Fruit fly (Drosophila melanogaster): ENCODE results near the gene CG14658.

DNA sequence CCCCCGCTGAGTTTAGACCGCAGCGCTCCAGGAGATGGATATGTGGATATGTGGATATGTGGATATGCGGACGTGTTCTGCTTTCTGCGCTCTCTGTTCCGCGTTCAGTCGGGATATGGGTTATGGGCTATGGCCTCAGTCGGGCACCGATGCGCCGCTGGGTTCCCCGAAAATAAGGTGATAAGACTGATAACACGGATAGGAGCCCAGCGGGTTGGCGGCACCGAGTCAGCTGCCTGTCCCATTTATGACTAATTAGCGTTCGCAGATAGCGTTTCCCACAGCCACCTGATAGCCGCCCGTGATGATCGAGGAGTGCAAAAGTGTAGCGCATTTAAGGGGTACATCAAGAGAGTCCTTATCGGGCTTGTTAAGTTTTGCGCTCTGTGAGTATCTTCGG is 35.8 kb upstream of the CG14658 start:
- TF ChIP-seq tai (GFP tag; optimal IDR thresholded peaks at IDR 0.05) = no peak
- no peak for TF ChIP-seq dl (GFP tag; optimal IDR thresholded peaks at IDR 0.05; ENCODE audit: insufficient read depth in 1 of 2, partially characterized antibody in 2 of 2)
- no peak for TF ChIP-seq Abd-B (GFP tag; optimal IDR thresholded peaks at IDR 0.05)

Data from whole organism, wandering third instar larva.